Fruit fly (Drosophila melanogaster) whole organism, embryonic: Measurements from ENCODE around the gene CG10283.
A peak's percentile ranks its signal among the peaks of the same experiment; 100 is the strongest.

Experiments used
- Blimp-1 ChIP-seq: fragments of 200-800 bp; sonication (Bioruptor generic); optimal IDR thresholded peaks from 3 replicates; lab custom pipeline; 2018; ENCODE audit warnings: missing biosample characterization, missing genetic modification characterization, mild to moderate bottlenecking, moderate library complexity, missing genetic modification reagents
- CG10147 ChIP-seq: fragments of 200-800 bp; sonication (Bioruptor generic); optimal IDR thresholded peaks from 2 replicates; lab custom pipeline; 2019; ENCODE audit warnings: missing biosample characterization, mild to moderate bottlenecking, missing genetic modification characterization, moderate library complexity
- CG10267 ChIP-seq: fragments of 200-800 bp; sonication (Bioruptor generic); optimal IDR thresholded peaks from 2 replicates; lab custom pipeline; 2018; ENCODE audit warnings: missing biosample characterization, mild to moderate bottlenecking, missing genetic modification characterization, moderate library complexity
- CG11696 ChIP-seq: fragments of 200-800 bp; sonication (Bioruptor generic); IDR thresholded peaks from 2 replicates; pipeline ENCODE4 v1.3.6; 2022; ENCODE audit warnings: missing biosample characterization, missing genetic modification characterization
- CG11723 ChIP-seq: fragments of 200-800 bp; sonication (Bioruptor generic); optimal IDR thresholded peaks from 2 replicates; lab custom pipeline; 2017; ENCODE audit warnings: missing biosample characterization, mild to moderate bottlenecking, missing genetic modification characterization
- CG12299 ChIP-seq: fragments of 200-800 bp; sonication (Bioruptor generic); optimal IDR thresholded peaks from 2 replicates; lab custom pipeline; 2018; ENCODE audit warnings: missing biosample characterization, mild to moderate bottlenecking, missing genetic modification characterization
- CG12391 ChIP-seq: fragments of 200-800 bp; sonication (Bioruptor generic); optimal IDR thresholded peaks from 3 replicates; lab custom pipeline; 2018; ENCODE audit warnings: missing biosample characterization, mild to moderate bottlenecking, missing genetic modification characterization, moderate library complexity
- CG14014 ChIP-seq: fragments of 200-800 bp; sonication (Bioruptor generic); IDR thresholded peaks from 2 replicates; pipeline ENCODE4 v1.3.6; 2022; ENCODE audit warnings: missing biosample characterization, missing genetic modification characterization
- CG15514 ChIP-seq: fragments of 200-800 bp; sonication (Bioruptor generic); optimal IDR thresholded peaks from 3 replicates; lab custom pipeline; 2017; ENCODE audit warnings: missing biosample characterization, missing genetic modification characterization, mild to moderate bottlenecking, moderate library complexity, missing genetic modification reagents
- CG15601 ChIP-seq: fragments of 200-800 bp; sonication (Bioruptor generic); optimal IDR thresholded peaks from 3 replicates; lab custom pipeline; 2019; ENCODE audit warnings: missing biosample characterization, mild to moderate bottlenecking, missing genetic modification characterization, moderate library complexity
- CG16863 ChIP-seq: fragments of 200-800 bp; sonication (Bioruptor generic); optimal IDR thresholded peaks from 3 replicates; lab custom pipeline; 2016; ENCODE audit warnings: missing biosample characterization, missing genetic modification characterization
- CG17359 ChIP-seq: fragments of 200-800 bp; sonication (Bioruptor generic); optimal IDR thresholded peaks from 3 replicates; lab custom pipeline; 2018; ENCODE audit warnings: missing biosample characterization, mild to moderate bottlenecking, missing genetic modification characterization, moderate library complexity
- CG34376 ChIP-seq: fragments of 200-800 bp; sonication (Bioruptor generic); optimal IDR thresholded peaks from 2 replicates; lab custom pipeline; 2018; ENCODE audit warnings: missing biosample characterization, mild to moderate bottlenecking, missing genetic modification characterization
- CG43689 ChIP-seq: fragments of 200-800 bp; sonication (Bioruptor generic); IDR thresholded peaks from 2 replicates; pipeline ENCODE4 v1.3.6; 2022; ENCODE audit warnings: missing biosample characterization, missing genetic modification characterization
- CG4730 ChIP-seq: fragments of 200-800 bp; sonication (Bioruptor generic); IDR thresholded peaks from 2 replicates; pipeline ENCODE4 v1.3.6; 2022; ENCODE audit warnings: missing biosample characterization, missing genetic modification characterization
- CG6254 ChIP-seq: fragments of 200-800 bp; sonication (Bioruptor generic); optimal IDR thresholded peaks from 3 replicates; lab custom pipeline; 2017; ENCODE audit warnings: mild to moderate bottlenecking, missing biosample characterization, missing genetic modification reagents, missing genetic modification characterization
- CG6654 ChIP-seq: fragments of 200-800 bp; sonication (Bioruptor generic); optimal IDR thresholded peaks from 2 replicates; lab custom pipeline; 2017; ENCODE audit warnings: missing biosample characterization, mild to moderate bottlenecking, missing genetic modification characterization
- CG7928 ChIP-seq: fragments of 200-800 bp; sonication (Bioruptor generic); optimal IDR thresholded peaks from 2 replicates; lab custom pipeline; 2017; ENCODE audit warnings: missing biosample characterization, mild to moderate bottlenecking, missing genetic modification characterization
- CG8359 ChIP-seq: fragments of 200-800 bp; sonication (Bioruptor generic); optimal IDR thresholded peaks from 2 replicates; lab custom pipeline; 2017; ENCODE audit warnings: missing biosample characterization, mild to moderate bottlenecking, missing genetic modification characterization, borderline replicate concordance
- CoRest ChIP-seq: fragments of 200-800 bp; sonication (Bioruptor generic); optimal IDR thresholded peaks from 3 replicates; lab custom pipeline; 2018; ENCODE audit warnings: missing biosample characterization, mild to moderate bottlenecking, missing genetic modification characterization, moderate library complexity
- CrebB ChIP-seq: fragments of 200-800 bp; sonication (Bioruptor generic); optimal IDR thresholded peaks from 3 replicates; lab custom pipeline; 2018; ENCODE audit warnings: missing biosample characterization, mild to moderate bottlenecking, missing genetic modification characterization
- GATAe ChIP-seq: fragments of 200-800 bp; sonication (Bioruptor generic); conservative IDR thresholded peaks from 2 replicates; pipeline ENCODE4 v1.3.6; 2022; ENCODE audit warnings: missing biosample characterization, missing genetic modification characterization
- Hr78 ChIP-seq, 2 experiments: fragments of 200-800 bp in 1 of 2; fragments of >200 bp in 1 of 2; sonication (Bioruptor generic) in 1 of 2; optimal IDR thresholded peaks; 2 replicates each; lab custom pipeline; 2017 to 2019; ENCODE audit warnings: missing biosample characterization in 2 of 2, missing genetic modification characterization in 2 of 2, mild to moderate bottlenecking in 1 of 2, moderate library complexity in 1 of 2
- Mad ChIP-seq: fragments of 200-800 bp; sonication (Bioruptor generic); optimal IDR thresholded peaks from 2 replicates; lab custom pipeline; 2016; ENCODE audit warnings: missing biosample characterization, missing genetic modification characterization
- Oaz ChIP-seq: fragments of 200-800 bp; sonication (Bioruptor generic); IDR thresholded peaks from 2 replicates; pipeline ENCODE4 v1.3.6; 2022; ENCODE audit warnings: missing biosample characterization, missing genetic modification characterization
- Opbp ChIP-seq: fragments of 200-800 bp; sonication (Bioruptor generic); IDR thresholded peaks from 3 replicates; pipeline ENCODE4 v1.3.6; 2022; ENCODE audit warnings: missing biosample characterization, missing genetic modification characterization; ENCODE audit not compliant: partially characterized antibody
- Scr ChIP-seq: fragments of 200-800 bp; sonication (Bioruptor generic); IDR thresholded peaks from 2 replicates; pipeline ENCODE4 v1.3.6; 2022; ENCODE audit warnings: missing biosample characterization, missing genetic modification characterization; ENCODE audit not compliant: partially characterized antibody
- Stat92E ChIP-seq, 3 experiments: fragments of >200 bp in 2 of 3; fragments of 200-800 bp in 1 of 3; sonication (Bioruptor generic) in 1 of 3; optimal IDR thresholded peaks; 2 replicates each; lab custom pipeline; 2017 to 2019; ENCODE audit warnings: missing biosample characterization in 3 of 3, missing genetic modification characterization in 3 of 3, mild to moderate bottlenecking in 1 of 3, moderate library complexity in 1 of 3
- Taf1 ChIP-seq: fragments of 200-800 bp; sonication (Bioruptor generic); IDR thresholded peaks from 2 replicates; pipeline ENCODE4 v1.3.6; 2022; ENCODE audit warnings: missing biosample characterization, missing genetic modification characterization
- ab ChIP-seq: fragments of 200-800 bp; sonication (Bioruptor generic); optimal IDR thresholded peaks from 2 replicates; lab custom pipeline; 2016; ENCODE audit warnings: missing biosample characterization, missing genetic modification characterization
- disco-r ChIP-seq: fragments of 200-800 bp; sonication (Bioruptor generic); optimal IDR thresholded peaks from 2 replicates; lab custom pipeline; 2016; ENCODE audit warnings: missing biosample characterization, missing genetic modification characterization
- dmrt11E ChIP-seq: fragments of 200-800 bp; sonication (Bioruptor generic); optimal IDR thresholded peaks from 3 replicates; lab custom pipeline; 2018; ENCODE audit warnings: missing biosample characterization, mild to moderate bottlenecking, missing genetic modification characterization, moderate library complexity
- dpn ChIP-seq, 2 experiments: fragments of 200-800 bp; sonication (Bioruptor generic); optimal IDR thresholded peaks; 3 replicates each; lab custom pipeline; 2016; ENCODE audit warnings: missing biosample characterization in 2 of 2, missing genetic modification characterization in 2 of 2
- eve ChIP-seq, 2 experiments: fragments of >200 bp; optimal IDR thresholded peaks; 2 replicates each; lab custom pipeline; 2017; ENCODE audit warnings: missing biosample characterization in 2 of 2, missing genetic modification characterization in 2 of 2
- gfzf ChIP-seq: fragments of 200-800 bp; sonication (Bioruptor generic); optimal IDR thresholded peaks from 2 replicates; lab custom pipeline; 2016; ENCODE audit warnings: missing biosample characterization, mild to moderate bottlenecking, missing genetic modification characterization, moderate library complexity
- gsb ChIP-seq: fragments of 200-800 bp; sonication (Bioruptor generic); IDR thresholded peaks from 2 replicates; pipeline ENCODE4 v1.3.6; 2022; ENCODE audit warnings: missing biosample characterization, missing genetic modification characterization
- insv ChIP-seq, 2 experiments: fragments of 200-800 bp; sonication (Bioruptor generic); optimal IDR thresholded peaks; 3 replicates each; lab custom pipeline; 2016 to 2018; ENCODE audit warnings: missing biosample characterization in 2 of 2, missing genetic modification characterization in 2 of 2
- lilli ChIP-seq: fragments of 200-800 bp; sonication (Bioruptor generic); optimal IDR thresholded peaks from 3 replicates; lab custom pipeline; 2016; ENCODE audit warnings: missing biosample characterization, missing genetic modification characterization
- otp ChIP-seq: fragments of 200-800 bp; sonication (Bioruptor generic); IDR thresholded peaks from 3 replicates; pipeline ENCODE4, ENCODE4 v1.3.6; 2022; ENCODE audit warnings: missing biosample characterization, missing genetic modification characterization
- pan ChIP-seq, 4 experiments: fragments of >200 bp in 3 of 4; fragments of 200-800 bp in 1 of 4; sonication (Bioruptor generic) in 1 of 4; optimal IDR thresholded peaks in 3 of 4; IDR thresholded peaks in 1 of 4; 2 replicates each; pipeline versions ENCODE4 v1.3.6 to Lab custom; 2017 to 2022; ENCODE audit warnings: missing biosample characterization in 2 of 4, missing genetic modification characterization in 2 of 4, mixed read lengths in 1 of 4
- schlank ChIP-seq: fragments of 200-800 bp; sonication (Bioruptor generic); optimal IDR thresholded peaks from 2 replicates; lab custom pipeline; 2018; ENCODE audit warnings: missing biosample characterization, mild to moderate bottlenecking, missing genetic modification characterization
- shn ChIP-seq: fragments of 200-800 bp; sonication (Bioruptor generic); optimal IDR thresholded peaks from 3 replicates; lab custom pipeline; 2016; ENCODE audit warnings: missing biosample characterization, missing genetic modification characterization
- sqz ChIP-seq: fragments of 200-800 bp; sonication (Bioruptor generic); optimal IDR thresholded peaks from 3 replicates; lab custom pipeline; 2018; ENCODE audit warnings: missing biosample characterization, mild to moderate bottlenecking, missing genetic modification characterization
- tup ChIP-seq: fragments of 200-800 bp; sonication (Bioruptor generic); optimal IDR thresholded peaks from 2 replicates; lab custom pipeline; 2016; ENCODE audit warnings: missing biosample characterization, mild to moderate bottlenecking, missing genetic modification characterization, moderate library complexity
- unpg ChIP-seq: fragments of 200-800 bp; sonication (Bioruptor generic); optimal IDR thresholded peaks from 3 replicates; lab custom pipeline; 2018; ENCODE audit warnings: missing biosample characterization, mild to moderate bottlenecking, missing genetic modification characterization, moderate library complexity
- usp ChIP-seq: fragments of >200 bp; optimal IDR thresholded peaks from 2 replicates; lab custom pipeline; 2017; ENCODE audit warnings: missing biosample characterization, missing genetic modification characterization
- wek ChIP-seq: fragments of 200-800 bp; sonication (Bioruptor generic); optimal IDR thresholded peaks from 3 replicates; lab custom pipeline; 2018; ENCODE audit warnings: missing biosample characterization, mild to moderate bottlenecking, missing genetic modification characterization, moderate library complexity
- yki ChIP-seq: fragments of >200 bp; optimal IDR thresholded peaks from 3 replicates; lab custom pipeline; 2018
- z ChIP-seq: fragments of 200-800 bp; sonication (Bioruptor generic); IDR thresholded peaks from 3 replicates; pipeline ENCODE4 v1.3.6; 2022; ENCODE audit warnings: missing biosample characterization, missing genetic modification characterization
- zen2 ChIP-seq: fragments of 200-800 bp; sonication (Bioruptor generic); IDR thresholded peaks from 3 replicates; pipeline ENCODE4 v1.3.6; 2022; ENCODE audit warnings: missing biosample characterization, missing genetic modification characterization; ENCODE audit not compliant: partially characterized antibody

CG10283 gene

DNA sequence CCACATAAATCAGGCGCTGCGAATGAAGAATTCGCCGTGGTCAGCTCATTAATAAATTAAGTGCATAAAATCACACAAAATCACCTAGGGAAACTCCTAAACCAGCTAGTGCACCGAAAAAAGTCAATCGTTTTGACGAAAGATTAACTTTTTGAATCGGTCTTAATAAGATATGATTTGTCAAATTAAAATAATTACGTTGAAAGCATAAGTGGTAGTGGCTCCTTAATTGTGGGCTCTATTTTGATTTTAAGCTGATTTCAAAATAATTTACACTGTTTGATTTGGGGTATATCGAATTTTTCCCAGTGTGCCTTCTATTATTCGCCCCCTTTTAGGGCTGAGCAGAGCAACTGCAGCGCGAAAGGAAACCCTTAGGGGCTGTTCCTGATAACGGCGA is 21.2 kb upstream of the CG10283 start (continued):
- TF ChIP-seq eve (GFP tag; optimal IDR thresholded peaks at IDR 0.05; lab: Kevin White, UChicago) (no peak), CG6654 (no peak), Oaz (GFP tag; lab: Robert Waterston, UW) (no peak), CG15601 (tag; lab: Kevin White, UChicago) (no peak), CG16863 (GFP tag; lab: Kevin White, UChicago) (no peak), yki (lab: Kevin White, UChicago) (no peak), CG7928 (GFP tag; lab: Kevin White, UChicago) (no peak), CG12299 (tag; lab: Kevin White, UChicago) (no peak), Hr78 (GFP tag; optimal IDR thresholded peaks at IDR 0.05; lab: Kevin White, UChicago) (no peak), ab (GFP tag; lab: Kevin White, UChicago) (no peak), CG4730 (GFP tag; lab: Robert Waterston, UW) (no peak), sqz (GFP tag; lab: Kevin White, UChicago) (no peak), wek (GFP tag; lab: Kevin White, UChicago) (no peak), Taf1 (GFP tag; lab: Robert Waterston, UW) (no peak), Blimp-1 (GFP tag; lab: Kevin White, UChicago) (peak; percentile 47), tup (peak; percentile 17), CG17359 (tag; lab: Kevin White, UChicago) (peak; percentile 43), Opbp (GFP tag; lab: Robert Waterston, UW) (no peak), schlank (tag; lab: Kevin White, UChicago) (no peak), GATAe (GFP tag; lab: Robert Waterston, UW) (no peak), CG15514 (no peak), zen2 (no peak), dmrt11E (tag; lab: Kevin White, UChicago) (peak; percentile 84), dpn (GFP tag; optimal IDR thresholded peaks at IDR 0.05; lab: Kevin White, UChicago) (peak in 1 of 2 experiments; percentile 33), gfzf (no peak), Scr (GFP tag; lab: Robert Waterston, UW) (no peak), gsb (GFP tag; lab: Robert Waterston, UW) (no peak), unpg (GFP tag; lab: Kevin White, UChicago) (peak; percentile 52), otp (GFP tag; lab: Robert Waterston, UW) (0 out of 3 replicates have a peak, but pooled peaks have one; percentile 35), CG14014 (GFP tag; lab: Robert Waterston, UW) (no peak), CG8359 (GFP tag; lab: Kevin White, UChicago) (no peak), Stat92E (GFP tag; optimal IDR thresholded peaks at IDR 0.05; lab: Kevin White, UChicago) (no peak), CG10267 (tag; lab: Kevin White, UChicago) (peak; percentile 43), lilli (GFP tag; lab: Kevin White, UChicago) (no peak), CrebB (tag; lab: Kevin White, UChicago) (no peak), disco-r (GFP tag; lab: Kevin White, UChicago) (no peak), CG12391 (tag; lab: Kevin White, UChicago) (peak; percentile 62), insv (GFP tag; optimal IDR thresholded peaks at IDR 0.05; lab: Kevin White, UChicago) (no peak), CoRest (tag; lab: Kevin White, UChicago) (peak; percentile 41), pan (optimal IDR thresholded peaks at IDR 0.05; lab: Kevin White, UChicago) (no peak), pan (GFP tag; optimal IDR thresholded peaks at IDR 0.05 in 1 of 2, IDR thresholded peaks at IDR 0.05 in 1 of 2) (no peak), CG6254 (GFP tag; lab: Kevin White, UChicago) (peak; percentile 44), Mad (GFP tag; lab: Kevin White, UChicago) (peak; percentile 6), CG10147 (GFP tag; lab: Kevin White, UChicago) (no peak), CG43689 (GFP tag; lab: Robert Waterston, UW) (no peak), usp (GFP tag; lab: Kevin White, UChicago) (no peak), CG34376 (GFP tag; lab: Kevin White, UChicago) (no peak), z (no peak), CG11723 (GFP tag; lab: Kevin White, UChicago) (no peak), CG11696 (peak; percentile 34; the same call in 1 of the 2 replicates), shn (GFP tag; lab: Kevin White, UChicago) (no peak)
